Fruit fly (Drosophila melanogaster): ENCODE results near the gene Apl.
A peak's percentile ranks its signal among the peaks of the same experiment; 100 is the strongest.

Gene Apl

DNA sequence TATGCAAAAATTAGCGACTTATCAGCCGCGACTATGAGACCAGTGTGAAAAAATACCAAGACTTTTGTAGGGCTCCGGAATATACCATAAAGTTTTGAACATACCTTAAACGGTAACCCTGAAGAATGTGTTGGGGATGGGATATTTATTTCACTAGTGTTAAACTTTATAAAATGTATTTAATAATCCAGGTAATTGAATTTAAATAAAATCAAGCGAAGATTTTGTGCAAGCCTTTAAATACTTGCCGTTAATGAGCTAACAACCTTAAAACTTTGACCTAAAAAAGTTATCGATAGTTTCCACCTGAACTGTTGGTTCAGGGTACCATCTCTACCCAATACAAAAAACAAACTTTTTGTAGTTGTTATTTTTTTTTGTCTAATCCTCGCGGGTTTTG, 17.2 kb downstream of the Apl start, which contains the start of gene CG4101 (continued):
- peak; percentile 65 for TF ChIP-seq CG8765 (GFP tag; IDR thresholded peaks at IDR 0.05)
- TF ChIP-seq gem (tag; optimal IDR thresholded peaks at IDR 0.05): peak; percentile 90
- peak; percentile 83 for TF ChIP-seq CHES-1-like (GFP tag; optimal IDR thresholded peaks at IDR 0.05)
- peak; percentile 74 for TF ChIP-seq CG4820 (GFP tag; optimal IDR thresholded peaks at IDR 0.05)
- TF ChIP-seq onecut (GFP tag; IDR thresholded peaks at IDR 0.05): peak; percentile 30
- peak; percentile 76 for TF ChIP-seq amos (GFP tag; IDR thresholded peaks at IDR 0.05; ENCODE audit: partially characterized antibody)
- TF ChIP-seq CG16813 (GFP tag; IDR thresholded peaks at IDR 0.05; ENCODE audit: partially characterized antibody): peak; percentile 75
- TF ChIP-seq hb (GFP tag; IDR thresholded peaks at IDR 0.05; ENCODE audit: partially characterized antibody): no peak; the same call in 2 of the 3 replicates
- peak; percentile 73; the same call in 1 of the 3 replicates for TF ChIP-seq zen2 (GFP tag; IDR thresholded peaks at IDR 0.05; ENCODE audit: partially characterized antibody)
- no peak for TF ChIP-seq Poxn (GFP tag; IDR thresholded peaks at IDR 0.05)
- peak; percentile 61 for TF ChIP-seq tap (tag; optimal IDR thresholded peaks at IDR 0.05)
- TF ChIP-seq Sox100B (GFP tag; optimal IDR thresholded peaks at IDR 0.05): peak; percentile 64
- no peak for TF ChIP-seq CG5180 (GFP tag; optimal IDR thresholded peaks at IDR 0.05)
- TF ChIP-seq toy (GFP tag; IDR thresholded peaks at IDR 0.05): 0 out of 2 replicates have a peak, but pooled peaks have one; percentile 18
- TF ChIP-seq CG30431 (GFP tag; optimal IDR thresholded peaks at IDR 0.05): no peak
- peak; percentile 73 for TF ChIP-seq CG33213 (GFP tag; optimal IDR thresholded peaks at IDR 0.05)
- TF ChIP-seq emc (GFP tag; optimal IDR thresholded peaks at IDR 0.05): peak; percentile 21
- peak; percentile 71 for TF ChIP-seq zen (tag; optimal IDR thresholded peaks at IDR 0.05)
- TF ChIP-seq Dbx (GFP tag; IDR thresholded peaks at IDR 0.05): peak; percentile 86
- TF ChIP-seq CG10654 (GFP tag; optimal IDR thresholded peaks at IDR 0.05): peak; percentile 77
- TF ChIP-seq ind (GFP tag; optimal IDR thresholded peaks at IDR 0.05): peak; percentile 82
- TF ChIP-seq nerfin-1 (tag; optimal IDR thresholded peaks at IDR 0.05): peak; percentile 68
- peak; percentile 69 for TF ChIP-seq Meics (GFP tag; optimal IDR thresholded peaks at IDR 0.05)
- TF ChIP-seq Nf-YA (GFP tag; IDR thresholded peaks at IDR 0.05): no peak
- TF ChIP-seq tin (GFP tag; optimal IDR thresholded peaks at IDR 0.05): peak; percentile 76
- peak; percentile 27 for TF ChIP-seq pb (GFP tag; optimal IDR thresholded peaks at IDR 0.05)
- peak; percentile 30 for TF ChIP-seq CG6854 (GFP tag; optimal IDR thresholded peaks at IDR 0.05)
- peak; percentile 33 for TF ChIP-seq CG16815 (GFP tag; optimal IDR thresholded peaks at IDR 0.05)
- peak; percentile 62 for TF ChIP-seq CG17385 (GFP tag; optimal IDR thresholded peaks at IDR 0.05)
- TF ChIP-seq CG4730 (GFP tag; IDR thresholded peaks at IDR 0.05): peak; percentile 62
- TF ChIP-seq bab2 (GFP tag; optimal IDR thresholded peaks at IDR 0.05): peak; percentile 77
- TF ChIP-seq CG8290 (GFP tag; optimal IDR thresholded peaks at IDR 0.05): peak; percentile 73
- peak; percentile 45 to 57 for TF ChIP-seq CG8290 (tag; optimal IDR thresholded peaks at IDR 0.05)
- TF ChIP-seq HLH3B (GFP tag; IDR thresholded peaks at IDR 0.05): peak; percentile 57
- peak; percentile 67 for TF ChIP-seq twi (tag; optimal IDR thresholded peaks at IDR 0.05)
- TF ChIP-seq CG6791 (GFP tag; IDR thresholded peaks at IDR 0.05; ENCODE audit: partially characterized antibody): peak; percentile 52; the same call in 1 of the 3 replicates
- TF ChIP-seq Kr (GFP tag; optimal IDR thresholded peaks at IDR 0.05): no peak
- TF ChIP-seq CG15269 (tag; optimal IDR thresholded peaks at IDR 0.05): peak; percentile 82
- peak; percentile 68 for TF ChIP-seq CG9876 (GFP tag; optimal IDR thresholded peaks at IDR 0.05)
- TF ChIP-seq Eip74EF (GFP tag; optimal IDR thresholded peaks at IDR 0.05): peak in 1 of 2 experiments; percentile 34
- peak; percentile 79 for TF ChIP-seq YL-1 (GFP tag; optimal IDR thresholded peaks at IDR 0.05)
- peak; percentile 59; the same call in 1 of the 3 replicates for TF ChIP-seq CG11695 (GFP tag; IDR thresholded peaks at IDR 0.05)
- TF ChIP-seq CG3281 (GFP tag; optimal IDR thresholded peaks at IDR 0.05): peak; percentile 90
- TF ChIP-seq Usf (GFP tag; optimal IDR thresholded peaks at IDR 0.05): no peak
- peak; percentile 75 for TF ChIP-seq lmd (GFP tag; IDR thresholded peaks at IDR 0.05)
- TF ChIP-seq ato (GFP tag; IDR thresholded peaks at IDR 0.05; ENCODE audit: partially characterized antibody): no peak
- peak; percentile 51 for TF ChIP-seq CrebB (tag; optimal IDR thresholded peaks at IDR 0.05)
- no peak for TF ChIP-seq GATAe (GFP tag; conservative IDR thresholded peaks at IDR 0.05)
- no peak for TF ChIP-seq TFAM (GFP tag; optimal IDR thresholded peaks at IDR 0.05)
- peak; percentile 81 for TF ChIP-seq Sox102F (GFP tag; optimal IDR thresholded peaks at IDR 0.05)

Measured in whole organism, embryonic.